Worm (Caenorhabditis elegans): ENCODE results near the gene str-87.

- TF ChIP-seq lin-13 (tag; optimal IDR thresholded peaks at IDR 0.05) (no peak), unc-120 (tag; optimal IDR thresholded peaks at IDR 0.05; ENCODE audit: poor library complexity, severe bottlenecking) (no peak), nhr-76 (tag; optimal IDR thresholded peaks at IDR 0.05) (no peak), pha-4 (tag; optimal IDR thresholded peaks at IDR 0.05) (no peak), sem-2 (GFP tag; optimal IDR thresholded peaks at IDR 0.05) (no peak), sptf-1 (tag; optimal IDR thresholded peaks at IDR 0.05) (no peak), snpc-4 (tag; optimal IDR thresholded peaks at IDR 0.05) (no peak), lsy-2 (tag; optimal IDR thresholded peaks at IDR 0.05) (no peak), elt-1 (tag; optimal IDR thresholded peaks at IDR 0.05; ENCODE audit: borderline replicate concordance, insufficient read depth) (no peak), unc-62 (GFP tag; optimal IDR thresholded peaks at IDR 0.05) (no peak), blmp-1 (tag; optimal IDR thresholded peaks at IDR 0.05) (no peak), nhr-28 (tag; optimal IDR thresholded peaks at IDR 0.05) (no peak), nhr-237 (tag; optimal IDR thresholded peaks at IDR 0.05) (no peak), unc-39 (tag; optimal IDR thresholded peaks at IDR 0.05) (no peak)
Measured at ce11 chrV:8939424-8940065, 48.5 kb downstream of the str-87 start.
